Fruit fly (Drosophila melanogaster): ENCODE data around the gene CG31869.

DNA sequence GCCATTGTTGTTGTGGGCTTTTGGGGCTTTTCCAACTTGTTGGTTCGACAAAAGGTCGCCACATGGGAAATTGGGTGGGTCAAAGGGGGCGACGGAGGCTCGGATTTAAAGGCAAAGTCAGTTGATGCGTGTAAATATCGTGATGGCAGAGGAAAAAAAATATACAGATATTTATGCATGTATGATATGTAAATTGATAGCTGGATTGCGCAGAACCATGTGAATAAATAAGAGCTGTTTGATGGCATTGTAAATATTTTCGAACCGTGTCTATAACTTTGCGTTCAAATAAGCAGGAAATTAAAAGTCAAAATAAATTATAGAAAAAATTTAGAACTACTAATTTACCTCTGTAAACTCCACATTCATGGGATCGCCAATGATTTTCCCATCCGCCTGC is 21.7 kb upstream of the CG31869 start:
- TF ChIP-seq sage (GFP tag; optimal IDR thresholded peaks at IDR 0.05) (no peak), Rel (GFP tag; optimal IDR thresholded peaks at IDR 0.05) (no peak), Rel (tag; optimal IDR thresholded peaks at IDR 0.05) (no peak), h (GFP tag; optimal IDR thresholded peaks at IDR 0.05) (no peak), usp (GFP tag; optimal IDR thresholded peaks at IDR 0.05) (no peak), Hr78 (GFP tag; optimal IDR thresholded peaks at IDR 0.05) (no peak), psq (GFP tag; optimal IDR thresholded peaks at IDR 0.05) (no peak), CG9705 (GFP tag; optimal IDR thresholded peaks at IDR 0.05) (no peak), OdsH (GFP tag; optimal IDR thresholded peaks at IDR 0.05) (no peak), ey (GFP tag; optimal IDR thresholded peaks at IDR 0.05) (no peak)

Data from whole organism, wandering third instar larva.